Fruit fly (Drosophila melanogaster) whole organism, embryonic: ENCODE results near the gene CG33489.
A peak's percentile ranks its signal among the peaks of the same experiment; 100 is the strongest.

Source experiments
- Adf1 ChIP-seq: fragments of 200-800 bp; sonication (Bioruptor generic); IDR thresholded peaks from 2 replicates; pipeline ENCODE4 v1.3.6; 2022; ENCODE audit warnings: missing biosample characterization, missing genetic modification characterization
- CG10209 ChIP-seq: fragments of 200-800 bp; sonication (Bioruptor generic); optimal IDR thresholded peaks from 3 replicates; lab custom pipeline; 2017; ENCODE audit warnings: missing biosample characterization, mild to moderate bottlenecking, missing genetic modification characterization, missing genetic modification reagents
- CG10959 ChIP-seq: fragments of 200-800 bp; sonication (Bioruptor generic); IDR thresholded peaks from 2 replicates; pipeline ENCODE4 v1.3.6; 2022; ENCODE audit warnings: missing biosample characterization, missing genetic modification characterization
- CG12236 ChIP-seq: fragments of 200-800 bp; sonication (Bioruptor generic); optimal IDR thresholded peaks from 2 replicates; lab custom pipeline; 2016; ENCODE audit warnings: missing biosample characterization, missing genetic modification characterization
- CG15514 ChIP-seq: fragments of 200-800 bp; sonication (Bioruptor generic); optimal IDR thresholded peaks from 3 replicates; lab custom pipeline; 2017; ENCODE audit warnings: missing biosample characterization, missing genetic modification characterization, mild to moderate bottlenecking, moderate library complexity, missing genetic modification reagents
- CG17829 ChIP-seq: fragments of 200-800 bp; optimal IDR thresholded peaks from 2 replicates; lab custom pipeline; 2019; ENCODE audit warnings: missing biosample characterization, mild to moderate bottlenecking, missing genetic modification characterization, moderate library complexity
- CG31365 ChIP-seq: fragments of 200-800 bp; sonication (Bioruptor generic); optimal IDR thresholded peaks from 2 replicates; lab custom pipeline; 2018; ENCODE audit warnings: missing biosample characterization, mild to moderate bottlenecking, missing genetic modification characterization
- CG3407 ChIP-seq: fragments of 200-800 bp; sonication (Bioruptor generic); optimal IDR thresholded peaks from 2 replicates; lab custom pipeline; 2018; ENCODE audit warnings: missing biosample characterization, mild to moderate bottlenecking, missing genetic modification characterization
- CG34376 ChIP-seq: fragments of 200-800 bp; sonication (Bioruptor generic); optimal IDR thresholded peaks from 2 replicates; lab custom pipeline; 2018; ENCODE audit warnings: missing biosample characterization, mild to moderate bottlenecking, missing genetic modification characterization
- CG8290 ChIP-seq, 3 experiments: fragments of 200-800 bp; sonication (Bioruptor generic); optimal IDR thresholded peaks; 2 replicates each; lab custom pipeline; 2016 to 2019; ENCODE audit warnings: missing biosample characterization in 3 of 3, missing genetic modification characterization in 3 of 3, mild to moderate bottlenecking in 2 of 3, moderate library complexity in 1 of 3
- D ChIP-seq, 2 experiments: fragments of 200-800 bp in 1 of 2; fragments of >200 bp in 1 of 2; sonication (Bioruptor generic) in 1 of 2; optimal IDR thresholded peaks; 2 replicates in 1 of 2; 3 replicates in 1 of 2; lab custom pipeline; 2017; ENCODE audit warnings: mild to moderate bottlenecking in 1 of 2, missing biosample characterization in 1 of 2, missing genetic modification characterization in 1 of 2, missing genetic modification reagents in 1 of 2
- Dfd ChIP-seq, 2 experiments: fragments of >200 bp; optimal IDR thresholded peaks; 2 replicates each; lab custom pipeline; 2017; ENCODE audit warnings: missing biosample characterization in 2 of 2, missing genetic modification characterization in 2 of 2
- Doc3 ChIP-seq: fragments of 200-800 bp; sonication (Bioruptor generic); IDR thresholded peaks from 3 replicates; pipeline ENCODE4 v1.3.6; 2022; ENCODE audit warnings: missing biosample characterization, missing genetic modification characterization; ENCODE audit not compliant: partially characterized antibody
- GATAe ChIP-seq: fragments of 200-800 bp; sonication (Bioruptor generic); conservative IDR thresholded peaks from 2 replicates; pipeline ENCODE4 v1.3.6; 2022; ENCODE audit warnings: missing biosample characterization, missing genetic modification characterization
- Gug ChIP-seq: fragments of 200-800 bp; sonication (Bioruptor generic); IDR thresholded peaks from 4 replicates; pipeline ENCODE4 v1.3.6; 2022; ENCODE audit warnings: missing biosample characterization, missing genetic modification characterization
- Hand ChIP-seq: fragments of 200-800 bp; sonication (Bioruptor generic); optimal IDR thresholded peaks from 2 replicates; lab custom pipeline; 2017; ENCODE audit warnings: mild to moderate bottlenecking, missing biosample characterization, missing genetic modification reagents, missing genetic modification characterization
- MESR4 ChIP-seq: fragments of 200-800 bp; sonication (Bioruptor generic); optimal IDR thresholded peaks from 2 replicates; lab custom pipeline; 2018; ENCODE audit warnings: missing biosample characterization, mild to moderate bottlenecking, missing genetic modification characterization, moderate library complexity
- Mes4 ChIP-seq: fragments of 200-800 bp; sonication (Bioruptor generic); optimal IDR thresholded peaks from 2 replicates; lab custom pipeline; 2016; ENCODE audit warnings: missing biosample characterization, missing genetic modification characterization
- NC2α ChIP-seq: fragments of 200-800 bp; sonication (Bioruptor generic); optimal IDR thresholded peaks from 2 replicates; lab custom pipeline; 2016; ENCODE audit warnings: missing biosample characterization, missing genetic modification characterization
- NfI ChIP-seq: fragments of 200-800 bp; sonication (Bioruptor generic); optimal IDR thresholded peaks from 3 replicates; lab custom pipeline; 2018; ENCODE audit warnings: missing biosample characterization, mild to moderate bottlenecking, missing genetic modification characterization, moderate library complexity
- Oaz ChIP-seq: fragments of 200-800 bp; sonication (Bioruptor generic); IDR thresholded peaks from 2 replicates; pipeline ENCODE4 v1.3.6; 2022; ENCODE audit warnings: missing biosample characterization, missing genetic modification characterization
- Rx ChIP-seq: fragments of 200-800 bp; sonication (Bioruptor generic); IDR thresholded peaks from 2 replicates; pipeline ENCODE4 v1.3.6; 2022; ENCODE audit warnings: missing biosample characterization, missing genetic modification characterization
- Scr ChIP-seq: fragments of 200-800 bp; sonication (Bioruptor generic); IDR thresholded peaks from 2 replicates; pipeline ENCODE4 v1.3.6; 2022; ENCODE audit warnings: missing biosample characterization, missing genetic modification characterization; ENCODE audit not compliant: partially characterized antibody
- Vsx1 ChIP-seq: fragments of 200-800 bp; sonication (Bioruptor generic); optimal IDR thresholded peaks from 2 replicates; lab custom pipeline; 2017; ENCODE audit warnings: missing biosample characterization, mild to moderate bottlenecking, missing genetic modification characterization, missing genetic modification reagents
- Xrp1 ChIP-seq: fragments of 200-800 bp; sonication (Bioruptor generic); IDR thresholded peaks from 2 replicates; pipeline ENCODE4 v1.3.6; 2022; ENCODE audit warnings: missing biosample characterization, missing genetic modification characterization
- aop ChIP-seq: fragments of 200-800 bp; sonication (Bioruptor generic); IDR thresholded peaks from 2 replicates; pipeline ENCODE4 v1.3.6; 2022; ENCODE audit warnings: missing biosample characterization, missing genetic modification characterization
- bcd ChIP-seq: fragments of 200-800 bp; sonication (Bioruptor generic); optimal IDR thresholded peaks from 2 replicates; lab custom pipeline; 2017; ENCODE audit warnings: missing biosample characterization, mild to moderate bottlenecking, missing genetic modification characterization
- cad ChIP-seq: fragments of >200 bp; optimal IDR thresholded peaks from 2 replicates; lab custom pipeline; 2017; ENCODE audit warnings: missing biosample characterization, missing genetic modification characterization
- caup ChIP-seq: fragments of 200-800 bp; sonication (Bioruptor generic); optimal IDR thresholded peaks from 3 replicates; lab custom pipeline; 2017; ENCODE audit warnings: missing biosample characterization, mild to moderate bottlenecking, missing genetic modification characterization, moderate library complexity; ENCODE audit not compliant: severe bottlenecking
- ewg ChIP-seq: fragments of 200-800 bp; sonication (Bioruptor generic); optimal IDR thresholded peaks from 3 replicates; lab custom pipeline; 2017; ENCODE audit warnings: mild to moderate bottlenecking, missing biosample characterization, missing genetic modification reagents, missing genetic modification characterization
- fd102C ChIP-seq: fragments of 200-800 bp; sonication (Bioruptor generic); optimal IDR thresholded peaks from 2 replicates; lab custom pipeline; 2018; ENCODE audit warnings: missing biosample characterization, mild to moderate bottlenecking, missing genetic modification characterization, moderate library complexity
- fd96Cb ChIP-seq: fragments of 200-800 bp; sonication (Bioruptor generic); optimal IDR thresholded peaks from 2 replicates; lab custom pipeline; 2018; ENCODE audit warnings: missing biosample characterization, mild to moderate bottlenecking, missing genetic modification characterization, moderate library complexity
- ftz-f1 ChIP-seq: fragments of 200-800 bp; sonication (Bioruptor generic); optimal IDR thresholded peaks from 2 replicates; lab custom pipeline; 2016; ENCODE audit warnings: missing biosample characterization, missing genetic modification characterization
- gce ChIP-seq: fragments of 200-800 bp; sonication (Bioruptor generic); IDR thresholded peaks from 3 replicates; pipeline ENCODE4 v1.3.6; 2022; ENCODE audit warnings: missing biosample characterization, missing genetic modification characterization
- hth ChIP-seq: fragments of >200 bp; optimal IDR thresholded peaks from 2 replicates; lab custom pipeline; 2017; ENCODE audit warnings: inconsistent platforms
- kay ChIP-seq: fragments of 200-800 bp; sonication (Bioruptor generic); optimal IDR thresholded peaks from 2 replicates; lab custom pipeline; 2016; ENCODE audit warnings: missing biosample characterization, missing genetic modification characterization
- luna ChIP-seq: fragments of 200-800 bp; sonication (Bioruptor generic); optimal IDR thresholded peaks from 2 replicates; lab custom pipeline; 2016; ENCODE audit warnings: missing biosample characterization, missing genetic modification characterization
- mld ChIP-seq: fragments of 200-800 bp; sonication (Bioruptor generic); IDR thresholded peaks from 3 replicates; pipeline ENCODE4 v1.3.6; 2022; ENCODE audit warnings: missing biosample characterization, missing genetic modification characterization; ENCODE audit not compliant: partially characterized antibody
- oc ChIP-seq: fragments of 200-800 bp; sonication (Bioruptor generic); optimal IDR thresholded peaks from 2 replicates; lab custom pipeline; 2018; ENCODE audit warnings: missing biosample characterization, mild to moderate bottlenecking, missing genetic modification characterization, moderate library complexity
- pan ChIP-seq, 4 experiments: fragments of >200 bp in 3 of 4; fragments of 200-800 bp in 1 of 4; sonication (Bioruptor generic) in 1 of 4; optimal IDR thresholded peaks in 3 of 4; IDR thresholded peaks in 1 of 4; 2 replicates each; pipeline versions ENCODE4 v1.3.6 to Lab custom; 2017 to 2022; ENCODE audit warnings: missing biosample characterization in 2 of 4, missing genetic modification characterization in 2 of 4, mixed read lengths in 1 of 4
- sna ChIP-seq: fragments of 200-800 bp; sonication (Bioruptor generic); IDR thresholded peaks from 2 replicates; pipeline ENCODE4 v1.3.6; 2022; ENCODE audit warnings: missing biosample characterization, missing genetic modification characterization; ENCODE audit not compliant: partially characterized antibody
- sr ChIP-seq: fragments of 200-800 bp; sonication (Bioruptor generic); IDR thresholded peaks from 3 replicates; pipeline ENCODE4 v1.3.6; 2022; ENCODE audit warnings: missing biosample characterization, missing genetic modification characterization
- trem ChIP-seq: fragments of 200-800 bp; optimal IDR thresholded peaks from 3 replicates; lab custom pipeline; 2019; ENCODE audit warnings: missing biosample characterization, mild to moderate bottlenecking, missing genetic modification characterization, moderate library complexity
- trh ChIP-seq: fragments of 200-800 bp; sonication (Bioruptor generic); optimal IDR thresholded peaks from 2 replicates; lab custom pipeline; 2016; ENCODE audit warnings: missing biosample characterization, missing genetic modification characterization
- wek ChIP-seq: fragments of 200-800 bp; sonication (Bioruptor generic); optimal IDR thresholded peaks from 3 replicates; lab custom pipeline; 2018; ENCODE audit warnings: missing biosample characterization, mild to moderate bottlenecking, missing genetic modification characterization, moderate library complexity
- zen2 ChIP-seq: fragments of 200-800 bp; sonication (Bioruptor generic); IDR thresholded peaks from 3 replicates; pipeline ENCODE4 v1.3.6; 2022; ENCODE audit warnings: missing biosample characterization, missing genetic modification characterization; ENCODE audit not compliant: partially characterized antibody
- zfh1 ChIP-seq: fragments of 200-800 bp; sonication (Bioruptor generic); IDR thresholded peaks from 3 replicates; pipeline ENCODE4 v1.3.6; 2022; ENCODE audit warnings: missing biosample characterization, missing genetic modification characterization

Gene CG33489

dm6 chr3L:11587720-11588580 lies 11.1 kb upstream of the CG33489 start, which contains the start of gene rt (continued):
- no peak for TF ChIP-seq Dfd (GFP tag; optimal IDR thresholded peaks at IDR 0.05; lab: Kevin White, UChicago)
- TF ChIP-seq Hand (GFP tag; lab: Kevin White, UChicago), result no peak
- no peak for TF ChIP-seq Doc3
- no peak for TF ChIP-seq mld (GFP tag; lab: Robert Waterston, UW)
- no peak for TF ChIP-seq Gug (GFP tag; lab: Robert Waterston, UW)
- peak; percentile 32 for TF ChIP-seq NfI (GFP tag; lab: Kevin White, UChicago)
- no peak for TF ChIP-seq Scr (GFP tag; lab: Robert Waterston, UW)
- peak; percentile 25 for TF ChIP-seq CG8290 (GFP tag; optimal IDR thresholded peaks at IDR 0.05; lab: Kevin White, UChicago)
- TF ChIP-seq CG8290 (tag; optimal IDR thresholded peaks at IDR 0.05; lab: Kevin White, UChicago), result no peak
- TF ChIP-seq GATAe, result no peak
- no peak for TF ChIP-seq trh
- no peak for TF ChIP-seq D (optimal IDR thresholded peaks at IDR 0.05; lab: Kevin White, UChicago)
- TF ChIP-seq D (GFP tag; optimal IDR thresholded peaks at IDR 0.05; lab: Kevin White, UChicago), result peak; percentile 57
- TF ChIP-seq CG10959 (GFP tag; lab: Robert Waterston, UW), result 0 out of 2 replicates have a peak, but pooled peaks have one; percentile 33
- TF ChIP-seq Rx (GFP tag; lab: Robert Waterston, UW), result no peak; the same call in 1 of the 2 replicates
- TF ChIP-seq zfh1, result peak; percentile 67
- no peak for TF ChIP-seq hth (lab: Kevin White, UChicago)
- TF ChIP-seq CG10209, result peak; percentile 18
- TF ChIP-seq luna (GFP tag; lab: Kevin White, UChicago), result no peak
- TF ChIP-seq gce, result no peak
- no peak for TF ChIP-seq zen2 (GFP tag; lab: Robert Waterston, UW)
- no peak for TF ChIP-seq Oaz (GFP tag; lab: Robert Waterston, UW)
- no peak for TF ChIP-seq cad (GFP tag; lab: Kevin White, UChicago)
- TF ChIP-seq fd102C (GFP tag; lab: Kevin White, UChicago), result no peak
- TF ChIP-seq wek (GFP tag; lab: Kevin White, UChicago), result no peak
- TF ChIP-seq NC2α (GFP tag; lab: Kevin White, UChicago), result no peak
- no peak for TF ChIP-seq MESR4 (GFP tag; lab: Kevin White, UChicago)
- peak; percentile 75 for TF ChIP-seq Xrp1 (GFP tag; lab: Robert Waterston, UW)
- TF ChIP-seq CG31365 (tag; lab: Kevin White, UChicago), result no peak
- peak; percentile 37; the same call in 1 of the 2 replicates for TF ChIP-seq aop (GFP tag; lab: Robert Waterston, UW)
- TF ChIP-seq CG17829, result peak; percentile 73
- no peak for TF ChIP-seq kay
- no peak for TF ChIP-seq pan (optimal IDR thresholded peaks at IDR 0.05; lab: Kevin White, UChicago)
- no peak for TF ChIP-seq pan (GFP tag; optimal IDR thresholded peaks at IDR 0.05 in 1 of 2, IDR thresholded peaks at IDR 0.05 in 1 of 2)
- TF ChIP-seq sna (GFP tag; lab: Robert Waterston, UW), result no peak
- no peak for TF ChIP-seq ftz-f1 (GFP tag; lab: Kevin White, UChicago)
- TF ChIP-seq Adf1 (GFP tag; lab: Robert Waterston, UW), result 0 out of 2 replicates have a peak, but pooled peaks have one; percentile 20
- no peak for TF ChIP-seq Vsx1 (GFP tag; lab: Kevin White, UChicago)
- TF ChIP-seq ewg, result peak; percentile 72
- TF ChIP-seq CG34376 (GFP tag; lab: Kevin White, UChicago), result no peak
- TF ChIP-seq CG3407 (GFP tag; lab: Kevin White, UChicago), result peak; percentile 68
- TF ChIP-seq sr, result no peak
- TF ChIP-seq oc (tag; lab: Kevin White, UChicago), result no peak
- no peak for TF ChIP-seq caup (GFP tag; lab: Kevin White, UChicago)
- peak; percentile 61 for TF ChIP-seq trem (tag; lab: Kevin White, UChicago)
- peak; percentile 24 for TF ChIP-seq bcd (GFP tag; lab: Kevin White, UChicago)
- TF ChIP-seq CG12236, result no peak
- no peak for TF ChIP-seq Mes4 (GFP tag; lab: Kevin White, UChicago)
- TF ChIP-seq fd96Cb (tag; lab: Kevin White, UChicago), result peak; percentile 60
- TF ChIP-seq CG15514 (GFP tag; lab: Kevin White, UChicago), result no peak
